Worm (Caenorhabditis elegans) whole organism, L4/young adult: ENCODE data around the gene Y54G2A.44.

Source experiments
- W03F9.2 ChIP-seq: fragments of 150-350 bp; optimal IDR thresholded peaks from 2 replicates; lab custom pipeline; 2014; ENCODE audit warnings: missing biosample characterization, missing genetic modification characterization
- dao-5 ChIP-seq: sonication (generic microtip); optimal IDR thresholded peaks from 2 replicates; lab custom pipeline; 2016; ENCODE audit warnings: missing genotype, missing genetic modification characterization, moderate library complexity, missing compliant biosample characterization
- him-1 ChIP-seq: sonication (generic microtip); optimal IDR thresholded peaks from 2 replicates; lab custom pipeline; 2016; ENCODE audit warnings: missing genotype, missing genetic modification reagents, missing genetic modification characterization, missing compliant biosample characterization

- TF ChIP-seq dao-5 (no peak), W03F9.2 (tag; lab: Kevin White, UChicago) (no peak), him-1 (tag; lab: Kevin White, UChicago) (no peak)
Measured at ce11 chrIV:2782793-2783540, 18.7 kb upstream of the Y54G2A.44 start, which contains the start of gene Y54G2A.12.
